Fruit fly (Drosophila melanogaster) whole organism, embryonic: ENCODE results near the gene CG13384.

Experiments
- Adf1 ChIP-seq: fragments of 200-800 bp; sonication (Bioruptor generic); IDR thresholded peaks from 2 replicates; pipeline ENCODE4 v1.3.6; 2022; ENCODE audit warnings: missing biosample characterization, missing genetic modification characterization
- Aef1 ChIP-seq: fragments of 200-800 bp; sonication (Bioruptor generic); IDR thresholded peaks from 3 replicates; pipeline ENCODE4 v1.3.6; 2022; ENCODE audit warnings: missing biosample characterization, missing genetic modification characterization
- Antp ChIP-seq: fragments of 200-800 bp; sonication (Bioruptor generic); optimal IDR thresholded peaks from 3 replicates; lab custom pipeline; 2016; ENCODE audit warnings: missing biosample characterization, missing genetic modification characterization
- Atf6 ChIP-seq: fragments of 200-800 bp; sonication (Bioruptor generic); IDR thresholded peaks from 2 replicates; pipeline ENCODE4 v1.3.6; 2022; ENCODE audit warnings: missing biosample characterization, missing genetic modification characterization
- CG1024 ChIP-seq: fragments of 200-800 bp; sonication (Bioruptor generic); IDR thresholded peaks from 2 replicates; pipeline ENCODE4 v1.3.6; 2022; ENCODE audit warnings: missing biosample characterization, missing genetic modification characterization
- CG11696 ChIP-seq: fragments of 200-800 bp; sonication (Bioruptor generic); IDR thresholded peaks from 2 replicates; pipeline ENCODE4 v1.3.6; 2022; ENCODE audit warnings: missing biosample characterization, missing genetic modification characterization
- CG13775 ChIP-seq: fragments of 200-800 bp; sonication (Bioruptor generic); optimal IDR thresholded peaks from 3 replicates; lab custom pipeline; 2017; ENCODE audit warnings: missing biosample characterization, mild to moderate bottlenecking, missing genetic modification characterization
- CG15601 ChIP-seq: fragments of 200-800 bp; sonication (Bioruptor generic); optimal IDR thresholded peaks from 3 replicates; lab custom pipeline; 2019; ENCODE audit warnings: missing biosample characterization, mild to moderate bottlenecking, missing genetic modification characterization, moderate library complexity
- CG1603 ChIP-seq: fragments of 200-800 bp; sonication (Bioruptor generic); optimal IDR thresholded peaks from 2 replicates; lab custom pipeline; 2019; ENCODE audit warnings: missing biosample characterization, mild to moderate bottlenecking, missing genetic modification characterization, moderate library complexity
- CG17186 ChIP-seq: fragments of 200-800 bp; sonication (Bioruptor generic); optimal IDR thresholded peaks from 3 replicates; lab custom pipeline; 2017; ENCODE audit warnings: missing biosample characterization, missing genetic modification reagents, missing genetic modification characterization
- CG30403 ChIP-seq: fragments of 200-800 bp; sonication (Bioruptor generic); optimal IDR thresholded peaks from 3 replicates; lab custom pipeline; 2016; ENCODE audit warnings: missing biosample characterization, missing genetic modification characterization
- CG3163 ChIP-seq: fragments of 200-800 bp; sonication (Bioruptor generic); optimal IDR thresholded peaks from 3 replicates; lab custom pipeline; 2016; ENCODE audit warnings: missing biosample characterization, missing genetic modification characterization
- CG33557 ChIP-seq: fragments of 200-800 bp; sonication (Bioruptor generic); optimal IDR thresholded peaks from 2 replicates; lab custom pipeline; 2019; ENCODE audit warnings: missing biosample characterization, mild to moderate bottlenecking, missing genetic modification characterization, moderate library complexity
- CG34376 ChIP-seq: fragments of 200-800 bp; sonication (Bioruptor generic); optimal IDR thresholded peaks from 2 replicates; lab custom pipeline; 2018; ENCODE audit warnings: missing biosample characterization, mild to moderate bottlenecking, missing genetic modification characterization
- CG3726 ChIP-seq: fragments of 200-800 bp; sonication (Bioruptor generic); IDR thresholded peaks from 3 replicates; pipeline ENCODE4, ENCODE4 v1.3.6; 2022; ENCODE audit warnings: missing biosample characterization, missing genetic modification characterization
- CG4360 ChIP-seq: fragments of 200-800 bp; sonication (Bioruptor generic); IDR thresholded peaks from 2 replicates; pipeline ENCODE4 v1.3.6; 2022; ENCODE audit warnings: missing biosample characterization, missing genetic modification characterization
- CG43689 ChIP-seq: fragments of 200-800 bp; sonication (Bioruptor generic); IDR thresholded peaks from 2 replicates; pipeline ENCODE4 v1.3.6; 2022; ENCODE audit warnings: missing biosample characterization, missing genetic modification characterization
- CG6654 ChIP-seq: fragments of 200-800 bp; sonication (Bioruptor generic); optimal IDR thresholded peaks from 2 replicates; lab custom pipeline; 2017; ENCODE audit warnings: missing biosample characterization, mild to moderate bottlenecking, missing genetic modification characterization
- CG7839 ChIP-seq: fragments of 200-800 bp; sonication (Bioruptor generic); optimal IDR thresholded peaks from 3 replicates; lab custom pipeline; 2018; ENCODE audit warnings: missing biosample characterization, mild to moderate bottlenecking, missing genetic modification characterization, moderate library complexity
- CG8924 ChIP-seq: fragments of 200-800 bp; optimal IDR thresholded peaks from 3 replicates; lab custom pipeline; 2019; ENCODE audit warnings: missing biosample characterization, mild to moderate bottlenecking, missing genetic modification characterization, moderate library complexity
- CG9797 ChIP-seq: fragments of 200-800 bp; sonication (Bioruptor generic); optimal IDR thresholded peaks from 3 replicates; lab custom pipeline; 2018; ENCODE audit warnings: missing biosample characterization, mild to moderate bottlenecking, missing genetic modification characterization
- CkIIα-i1 ChIP-seq: fragments of 200-800 bp; sonication (Bioruptor generic); IDR thresholded peaks from 2 replicates; pipeline ENCODE4 v1.3.6; 2022; ENCODE audit warnings: missing biosample characterization, missing genetic modification characterization
- Dbx ChIP-seq: fragments of 200-800 bp; sonication (Bioruptor generic); IDR thresholded peaks from 3 replicates; pipeline ENCODE4 v1.3.6; 2022; ENCODE audit warnings: missing biosample characterization, missing genetic modification characterization
- GATAe ChIP-seq: fragments of 200-800 bp; sonication (Bioruptor generic); conservative IDR thresholded peaks from 2 replicates; pipeline ENCODE4 v1.3.6; 2022; ENCODE audit warnings: missing biosample characterization, missing genetic modification characterization
- H2.0 ChIP-seq: fragments of 200-800 bp; sonication (Bioruptor generic); IDR thresholded peaks from 2 replicates; pipeline ENCODE4 v1.3.6; 2022; ENCODE audit warnings: missing biosample characterization, missing genetic modification characterization
- NFAT ChIP-seq: fragments of 200-800 bp; sonication (Bioruptor generic); IDR thresholded peaks from 2 replicates; pipeline ENCODE4 v1.3.6; 2022; ENCODE audit warnings: missing biosample characterization, missing genetic modification characterization
- Neu2 ChIP-seq: fragments of 200-800 bp; sonication (Bioruptor generic); optimal IDR thresholded peaks from 3 replicates; lab custom pipeline; 2016; ENCODE audit warnings: missing biosample characterization, missing genetic modification characterization, borderline replicate concordance
- Nf-YC ChIP-seq: fragments of 200-800 bp; optimal IDR thresholded peaks from 3 replicates; lab custom pipeline; 2019; ENCODE audit warnings: missing biosample characterization, mild to moderate bottlenecking, missing genetic modification characterization, moderate library complexity
- Ravus ChIP-seq: fragments of 200-800 bp; sonication (Bioruptor generic); IDR thresholded peaks from 2 replicates; pipeline ENCODE4 v1.3.6; 2022; ENCODE audit warnings: missing biosample characterization, missing genetic modification characterization
- Scr ChIP-seq: fragments of 200-800 bp; sonication (Bioruptor generic); IDR thresholded peaks from 2 replicates; pipeline ENCODE4 v1.3.6; 2022; ENCODE audit warnings: missing biosample characterization, missing genetic modification characterization; ENCODE audit not compliant: partially characterized antibody
- Sox102F ChIP-seq: fragments of 200-800 bp; sonication (Bioruptor generic); optimal IDR thresholded peaks from 2 replicates; lab custom pipeline; 2018; ENCODE audit warnings: missing biosample characterization, mild to moderate bottlenecking, missing genetic modification characterization, moderate library complexity
- Ssrp ChIP-seq: fragments of 200-800 bp; sonication (Bioruptor generic); optimal IDR thresholded peaks from 2 replicates; lab custom pipeline; 2018; ENCODE audit warnings: missing biosample characterization, mild to moderate bottlenecking, missing genetic modification characterization, moderate library complexity
- Stat92E ChIP-seq, 3 experiments: fragments of >200 bp in 2 of 3; fragments of 200-800 bp in 1 of 3; sonication (Bioruptor generic) in 1 of 3; optimal IDR thresholded peaks; 2 replicates each; lab custom pipeline; 2017 to 2019; ENCODE audit warnings: missing biosample characterization in 3 of 3, missing genetic modification characterization in 3 of 3, mild to moderate bottlenecking in 1 of 3, moderate library complexity in 1 of 3
- ato ChIP-seq: fragments of 200-800 bp; sonication (Bioruptor generic); IDR thresholded peaks from 2 replicates; pipeline ENCODE4 v1.3.6; 2022; ENCODE audit warnings: missing biosample characterization, missing genetic modification characterization; ENCODE audit not compliant: partially characterized antibody
- btn ChIP-seq: fragments of 200-800 bp; sonication (Bioruptor generic); optimal IDR thresholded peaks from 2 replicates; lab custom pipeline; 2016; ENCODE audit warnings: missing biosample characterization, missing genetic modification characterization
- ci ChIP-seq: fragments of 200-800 bp; sonication (Bioruptor generic); IDR thresholded peaks from 3 replicates; pipeline ENCODE4 v1.3.6; 2022; ENCODE audit warnings: missing biosample characterization, missing genetic modification characterization
- dan ChIP-seq: fragments of 200-800 bp; sonication (Bioruptor generic); IDR thresholded peaks from 2 replicates; pipeline ENCODE4 v1.3.6; 2022; ENCODE audit warnings: missing biosample characterization, missing genetic modification characterization
- emc ChIP-seq: fragments of 200-800 bp; sonication (Bioruptor generic); optimal IDR thresholded peaks from 2 replicates; lab custom pipeline; 2016; ENCODE audit warnings: missing biosample characterization, missing genetic modification characterization
- ems ChIP-seq: fragments of 200-800 bp; sonication (Bioruptor generic); optimal IDR thresholded peaks from 3 replicates; lab custom pipeline; 2016; ENCODE audit warnings: missing biosample characterization, missing genetic modification characterization
- fd102C ChIP-seq: fragments of 200-800 bp; sonication (Bioruptor generic); optimal IDR thresholded peaks from 2 replicates; lab custom pipeline; 2018; ENCODE audit warnings: missing biosample characterization, mild to moderate bottlenecking, missing genetic modification characterization, moderate library complexity
- gcm ChIP-seq: fragments of 200-800 bp; sonication (Bioruptor generic); optimal IDR thresholded peaks from 2 replicates; lab custom pipeline; 2019; ENCODE audit warnings: missing biosample characterization, mild to moderate bottlenecking, missing genetic modification characterization, moderate library complexity
- gro ChIP-seq: fragments of 200-800 bp; sonication (Bioruptor generic); optimal IDR thresholded peaks from 2 replicates; lab custom pipeline; 2016; ENCODE audit warnings: missing biosample characterization, missing genetic modification characterization
- insv ChIP-seq, 2 experiments: fragments of 200-800 bp; sonication (Bioruptor generic); optimal IDR thresholded peaks; 3 replicates each; lab custom pipeline; 2016 to 2018; ENCODE audit warnings: missing biosample characterization in 2 of 2, missing genetic modification characterization in 2 of 2
- klu ChIP-seq: fragments of 200-800 bp; sonication (Bioruptor generic); IDR thresholded peaks from 2 replicates; pipeline ENCODE4 v1.3.6; 2022; ENCODE audit warnings: missing biosample characterization, missing genetic modification characterization
- lilli ChIP-seq: fragments of 200-800 bp; sonication (Bioruptor generic); optimal IDR thresholded peaks from 3 replicates; lab custom pipeline; 2016; ENCODE audit warnings: missing biosample characterization, missing genetic modification characterization
- pita ChIP-seq: fragments of 200-800 bp; sonication (Bioruptor generic); optimal IDR thresholded peaks from 2 replicates; lab custom pipeline; 2017; ENCODE audit warnings: missing biosample characterization, mild to moderate bottlenecking, missing genetic modification characterization
- ranshi ChIP-seq: fragments of 200-800 bp; sonication (Bioruptor generic); IDR thresholded peaks from 2 replicates; pipeline ENCODE4 v1.3.6; 2022; ENCODE audit warnings: missing biosample characterization, missing genetic modification characterization
- slou ChIP-seq: fragments of 200-800 bp; sonication (Bioruptor generic); optimal IDR thresholded peaks from 3 replicates; lab custom pipeline; 2016; ENCODE audit warnings: missing biosample characterization, missing genetic modification characterization
- so ChIP-seq: fragments of 200-800 bp; sonication (Bioruptor generic); IDR thresholded peaks from 3 replicates; pipeline ENCODE4 v1.3.6; 2022; ENCODE audit warnings: missing biosample characterization, missing genetic modification characterization
- tap ChIP-seq: fragments of 200-800 bp; optimal IDR thresholded peaks from 3 replicates; lab custom pipeline; 2019; ENCODE audit warnings: missing biosample characterization, mild to moderate bottlenecking, missing genetic modification characterization, moderate library complexity
- vnd ChIP-seq: fragments of 200-800 bp; sonication (Bioruptor generic); IDR thresholded peaks from 3 replicates; pipeline ENCODE4 v1.3.6; 2022; ENCODE audit warnings: missing biosample characterization, missing genetic modification characterization; ENCODE audit not compliant: partially characterized antibody

CG13384 gene

DNA sequence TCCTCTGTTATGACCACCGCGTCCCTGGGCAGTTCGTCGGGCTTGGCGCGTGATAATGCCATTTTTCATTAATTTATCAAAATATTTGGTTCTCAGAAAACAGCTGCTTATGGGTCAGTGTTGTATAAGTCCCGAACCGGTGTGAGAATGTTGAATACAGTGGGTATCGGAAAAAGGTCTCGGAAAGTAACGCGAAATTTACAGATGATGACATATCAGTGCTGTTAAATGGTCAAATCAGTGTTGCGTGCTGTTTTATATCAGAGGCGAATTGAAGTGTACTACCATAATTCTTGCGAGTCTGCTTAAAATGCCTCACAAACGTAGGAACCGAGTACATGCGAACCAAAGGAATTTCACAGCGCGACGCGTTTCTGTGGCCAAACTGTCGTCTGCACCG lies 1.6 kb upstream of the CG13384 start, which contains the start of the genes CG13392 and Rcd4 (continued):
- peak in 1 of 2 experiments; percentile 42 for TF ChIP-seq insv (GFP tag; optimal IDR thresholded peaks at IDR 0.05; lab: Kevin White, UChicago)
- TF ChIP-seq CG17186: peak; percentile 60
- TF ChIP-seq slou (GFP tag; lab: Kevin White, UChicago): peak; percentile 10
- TF ChIP-seq so: no peak
- TF ChIP-seq CG3726 (GFP tag; lab: Robert Waterston, UW): no peak
- peak; percentile 64 for TF ChIP-seq CG3163
- TF ChIP-seq H2.0 (GFP tag; lab: Robert Waterston, UW): peak; percentile 57
- no peak for TF ChIP-seq Ravus (GFP tag; lab: Robert Waterston, UW)
- TF ChIP-seq Antp (GFP tag; lab: Kevin White, UChicago): peak; percentile 85
- TF ChIP-seq CG11696 (GFP tag; lab: Robert Waterston, UW): no peak
- peak; percentile 71 for TF ChIP-seq CG30403 (GFP tag; lab: Kevin White, UChicago)
- peak; percentile 55 for TF ChIP-seq emc (GFP tag; lab: Kevin White, UChicago)
- no peak for TF ChIP-seq dan (GFP tag; lab: Robert Waterston, UW)
- peak; percentile 36 for TF ChIP-seq CG7839 (tag; lab: Kevin White, UChicago)
- TF ChIP-seq Sox102F: peak; percentile 16
- peak; percentile 33 for TF ChIP-seq CG9797
- no peak for TF ChIP-seq GATAe (GFP tag; lab: Robert Waterston, UW)
- no peak for TF ChIP-seq gcm (GFP tag; lab: Kevin White, UChicago)
- TF ChIP-seq ems (GFP tag; lab: Kevin White, UChicago): peak; percentile 67
- no peak for TF ChIP-seq tap
- TF ChIP-seq CG15601 (tag; lab: Kevin White, UChicago): peak; percentile 14
- TF ChIP-seq ranshi (GFP tag; lab: Robert Waterston, UW): peak; percentile 67
- TF ChIP-seq Ssrp (tag; lab: Kevin White, UChicago): no peak
- TF ChIP-seq btn (GFP tag; lab: Kevin White, UChicago): peak; percentile 30
- TF ChIP-seq klu (GFP tag; lab: Robert Waterston, UW): peak; percentile 43; the same call in 1 of the 2 replicates
- TF ChIP-seq CG34376: peak; percentile 66
- no peak for TF ChIP-seq Atf6 (GFP tag; lab: Robert Waterston, UW)
- TF ChIP-seq CG1603 (tag; lab: Kevin White, UChicago): peak; percentile 85
- TF ChIP-seq Aef1 (GFP tag; lab: Robert Waterston, UW): peak; percentile 36; the same call in 2 of the 3 replicates
- peak; percentile 79 for TF ChIP-seq gro
- TF ChIP-seq NFAT: peak; percentile 82
- peak; percentile 61; the same call in 1 of the 2 replicates for TF ChIP-seq ato
- TF ChIP-seq Neu2 (GFP tag; lab: Kevin White, UChicago): no peak
- TF ChIP-seq CG43689: no peak
- peak; percentile 17 for TF ChIP-seq Nf-YC (tag; lab: Kevin White, UChicago)
- no peak for TF ChIP-seq fd102C (GFP tag; lab: Kevin White, UChicago)
- TF ChIP-seq Scr (GFP tag; lab: Robert Waterston, UW): peak; percentile 64
- TF ChIP-seq vnd (GFP tag; lab: Robert Waterston, UW): 0 out of 3 replicates have a peak, but pooled peaks have one; percentile 16
- peak; percentile 71 for TF ChIP-seq Dbx
- peak; percentile 83 for TF ChIP-seq lilli (GFP tag; lab: Kevin White, UChicago)
- peak; percentile 21 for TF ChIP-seq CG13775 (GFP tag; lab: Kevin White, UChicago)
- TF ChIP-seq Adf1 (GFP tag; lab: Robert Waterston, UW): no peak; the same call in 1 of the 2 replicates
- TF ChIP-seq ci (GFP tag; lab: Robert Waterston, UW): peak; percentile 68; the same call in 2 of the 3 replicates
- TF ChIP-seq CG4360 (GFP tag; lab: Robert Waterston, UW): no peak
- TF ChIP-seq CG8924 (tag; lab: Kevin White, UChicago): peak; percentile 20
- TF ChIP-seq CG33557 (GFP tag; lab: Kevin White, UChicago): peak; percentile 5
- TF ChIP-seq CkIIα-i1 (GFP tag; lab: Robert Waterston, UW): no peak
- peak; percentile 1 for TF ChIP-seq CG6654 (GFP tag; lab: Kevin White, UChicago)
- TF ChIP-seq pita (GFP tag; lab: Kevin White, UChicago): no peak
- TF ChIP-seq Stat92E (GFP tag; optimal IDR thresholded peaks at IDR 0.05; lab: Kevin White, UChicago): peak in 1 of 3 experiments; percentile 61
- 0 out of 2 replicates have a peak, but pooled peaks have one; percentile 16 for TF ChIP-seq CG1024 (GFP tag; lab: Robert Waterston, UW)
